Fruit fly (Drosophila melanogaster) whole organism, larva: Measurements from ENCODE around the gene Tsp5D.
A peak's percentile ranks its signal among the peaks of the same experiment; 100 is the strongest.

Source experiments
- noc ChIP-seq: fragments of 200-800 bp; sonication (Bioruptor generic); optimal IDR thresholded peaks from 3 replicates; lab custom pipeline; 2019; ENCODE audit warnings: missing biosample characterization, mild to moderate bottlenecking, missing genetic modification characterization, moderate library complexity

The Tsp5D gene

DNA sequence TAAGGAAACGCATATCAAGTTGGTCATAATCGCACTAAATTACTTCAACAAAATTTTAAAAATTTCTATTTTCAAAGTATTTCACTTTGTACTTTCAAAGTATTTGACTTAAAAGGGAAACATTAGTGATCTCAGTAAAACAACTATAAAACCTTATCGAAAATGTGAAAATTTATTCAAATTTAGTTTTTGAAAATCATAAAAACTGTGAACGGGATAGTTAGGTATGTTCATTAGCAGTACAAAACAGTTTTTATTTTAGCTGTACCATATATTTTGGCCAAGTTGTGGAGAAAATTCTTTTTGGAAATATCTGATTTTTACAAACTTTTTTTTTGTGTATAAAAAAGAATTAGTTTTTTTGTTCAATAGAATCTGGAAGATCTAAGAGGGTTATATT is 8.3 kb downstream of the Tsp5D start, which contains the start of gene CG43115:
Gene CG43115, minus strand, starts transcription at position 101 of the 400 bp plus-strand sequence.
- TF ChIP-seq noc (tag; lab: Kevin White, UChicago): no peak

DNA sequence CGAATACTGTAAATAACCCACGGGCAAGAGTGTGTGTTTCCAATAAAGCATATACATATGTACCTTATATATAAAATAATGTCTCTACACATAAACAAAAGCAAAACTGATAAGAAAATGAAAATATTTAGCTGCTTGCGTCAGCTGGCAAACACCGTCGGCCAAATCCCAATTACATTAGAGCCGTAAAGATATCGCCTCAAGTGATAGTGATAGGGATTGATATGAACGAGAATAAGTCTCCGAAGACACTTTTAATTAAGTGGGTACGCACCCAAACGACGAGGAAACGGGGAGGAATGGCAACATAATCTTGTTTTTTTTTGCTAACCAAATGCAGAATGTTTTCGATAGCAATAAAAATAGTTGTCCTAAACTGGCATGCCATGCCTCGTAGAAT is 10.1 kb downstream of the Tsp5D start:
- no peak for TF ChIP-seq noc (tag; lab: Kevin White, UChicago)

DNA sequence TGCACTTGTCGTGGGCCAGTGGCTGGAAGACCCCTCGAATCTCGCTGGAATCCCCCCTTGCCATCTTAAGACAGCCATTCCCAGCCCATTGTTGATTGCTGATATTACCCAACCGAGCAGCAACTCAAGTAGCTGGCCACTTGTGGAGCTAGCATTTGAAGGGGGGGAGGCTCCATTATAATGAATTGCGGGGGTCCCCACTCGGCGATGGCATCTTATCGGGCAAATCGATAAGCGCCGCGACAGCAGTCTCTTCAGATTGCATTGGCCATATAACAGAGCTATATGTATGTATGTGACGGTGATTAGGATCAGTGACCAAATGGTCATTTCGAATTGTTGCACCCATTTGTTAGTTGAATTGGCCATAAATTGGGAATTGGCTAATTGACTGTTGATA is 12.5 kb downstream of the Tsp5D start:
- no peak for TF ChIP-seq noc (tag; lab: Kevin White, UChicago)

DNA sequence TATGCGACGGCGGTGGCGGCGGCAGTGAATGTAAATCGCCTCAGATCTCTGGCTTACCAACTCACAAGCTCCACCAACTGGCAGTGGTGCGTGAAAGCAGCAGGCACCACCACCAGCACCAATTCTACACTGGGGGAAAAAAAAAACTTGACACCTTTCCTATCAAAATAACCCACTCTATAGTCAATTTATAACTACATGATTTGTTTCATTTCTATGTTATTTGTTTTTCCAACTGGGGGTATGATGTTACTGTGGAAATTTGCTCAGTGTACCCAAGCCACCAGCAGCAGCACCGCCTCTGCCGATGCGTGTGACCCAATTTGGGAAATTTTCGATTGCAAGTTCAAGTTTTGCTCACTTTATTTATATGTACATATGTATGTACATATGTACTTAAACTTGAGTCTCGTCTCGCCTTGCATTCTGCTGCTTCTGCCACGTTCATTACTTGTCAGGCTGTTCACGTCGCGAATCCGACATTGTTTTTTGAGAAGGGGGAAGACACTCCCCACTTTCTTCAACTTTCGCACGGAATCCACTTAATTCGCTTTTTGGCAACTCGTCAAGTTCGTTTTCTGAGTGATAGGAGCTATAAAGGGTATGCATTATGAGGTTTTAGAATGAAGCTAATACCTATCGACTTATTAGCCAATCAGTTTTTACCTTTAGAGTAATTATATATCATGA is 15.4 kb downstream of the Tsp5D start:
- no peak for TF ChIP-seq noc (tag; lab: Kevin White, UChicago)

DNA sequence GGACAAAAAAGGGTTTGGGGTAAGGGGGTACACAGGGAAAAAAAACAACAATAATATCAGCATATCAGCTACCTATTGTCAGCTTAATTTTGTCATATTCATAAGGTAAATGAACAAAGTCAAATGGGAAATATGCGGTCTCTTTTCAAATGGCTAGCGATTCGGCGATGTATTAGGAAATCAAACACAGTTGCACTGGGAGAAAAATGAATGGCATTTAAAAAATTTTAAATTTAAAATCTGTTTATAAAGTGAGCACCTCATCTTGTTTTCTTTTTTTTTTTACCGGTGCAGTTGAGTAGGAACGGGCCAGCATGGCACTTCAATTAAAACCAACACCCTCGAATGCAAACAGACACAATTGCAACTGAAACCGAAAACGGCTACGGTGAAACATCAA is 20.6 kb downstream of the Tsp5D start:
- TF ChIP-seq noc (tag; lab: Kevin White, UChicago): no peak

DNA sequence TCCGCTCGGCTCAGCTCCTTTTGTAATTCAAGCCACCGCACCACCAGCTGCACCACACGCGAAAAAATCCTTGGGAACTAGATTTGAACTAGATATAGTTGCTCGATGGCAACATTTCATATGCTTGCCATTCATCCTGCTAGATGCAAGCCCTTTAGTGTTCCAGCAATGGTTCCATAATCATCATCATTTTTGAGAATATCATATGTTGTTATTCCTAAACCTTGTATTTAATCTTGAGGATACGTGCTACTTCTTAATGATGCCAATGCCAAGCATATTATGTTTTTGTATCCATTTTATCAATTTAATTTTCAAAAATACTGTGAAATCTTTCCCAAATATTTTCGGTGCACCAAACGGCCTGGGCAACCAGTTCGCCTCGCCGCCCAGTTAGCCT is 21.8 kb downstream of the Tsp5D start:
- no peak for TF ChIP-seq noc (tag; lab: Kevin White, UChicago)

DNA sequence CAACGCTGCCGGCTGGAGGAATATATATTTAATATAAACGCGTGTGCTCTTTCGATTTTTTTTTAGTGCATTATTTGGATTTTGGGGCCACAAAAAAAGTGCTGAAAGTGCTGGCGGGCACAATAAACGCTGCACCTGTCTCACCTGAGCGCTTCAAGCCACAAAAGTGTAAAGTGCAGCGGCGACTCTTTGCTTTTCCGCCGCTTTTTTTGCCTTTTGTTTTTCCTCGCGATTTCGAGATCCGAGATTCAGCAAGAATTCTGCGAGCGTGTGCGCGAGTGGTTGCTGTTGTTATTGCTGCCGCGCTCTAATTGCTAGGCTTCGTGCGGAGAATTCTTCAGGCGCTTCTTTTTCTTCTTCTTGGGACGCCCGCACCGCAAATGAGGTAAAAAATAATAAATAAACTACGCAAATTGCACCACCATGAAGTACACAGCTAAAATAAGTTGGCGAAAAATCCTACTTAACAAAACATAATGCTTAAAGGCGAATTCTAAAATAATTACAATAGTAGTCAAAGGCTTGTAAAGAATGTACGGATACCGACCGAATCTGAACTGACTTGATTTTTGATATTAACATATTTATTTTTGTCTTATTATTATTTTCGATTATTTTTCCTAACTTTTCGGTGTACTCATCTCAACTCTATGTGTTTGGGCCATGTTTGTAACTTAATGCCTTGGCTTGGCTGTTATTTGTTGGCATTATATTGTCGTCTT is 23.6 kb downstream of the Tsp5D start:
- no peak for TF ChIP-seq noc (tag; lab: Kevin White, UChicago)

DNA sequence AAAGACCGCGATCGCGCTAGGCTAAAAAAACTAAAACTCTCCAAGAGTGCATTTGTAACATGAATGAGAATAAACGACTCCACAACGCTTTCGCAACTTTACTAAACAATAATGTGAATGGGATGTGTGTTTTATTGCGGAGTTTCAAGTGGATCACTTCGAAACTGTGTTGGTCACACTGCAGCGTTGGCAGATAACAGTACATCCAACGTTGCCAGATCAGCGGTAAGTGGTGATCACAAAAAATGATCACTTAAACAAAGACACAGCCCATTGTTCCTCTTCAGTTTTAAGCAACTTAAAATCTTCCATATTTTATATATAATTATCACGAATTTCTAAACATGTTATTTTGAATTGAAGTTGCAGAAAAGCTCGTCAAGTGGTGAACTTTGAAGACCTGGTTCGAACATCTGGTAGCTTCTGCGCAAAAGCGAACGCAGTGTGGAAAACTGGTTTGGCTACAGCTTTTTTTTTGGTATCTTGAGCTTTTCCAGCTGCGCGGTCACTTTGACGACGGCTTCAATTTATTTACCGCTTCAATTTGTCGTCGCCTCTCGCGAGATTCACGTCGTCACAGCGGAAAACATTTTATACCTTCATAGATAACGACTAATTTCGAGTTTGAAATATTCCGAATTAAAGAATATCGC is 24.2 kb downstream of the Tsp5D start, which contains the start of gene CG5921:
Gene CG5921, plus strand, starts transcription at position 547 of the 653 bp plus-strand sequence.
- TF ChIP-seq noc (tag; lab: Kevin White, UChicago): no peak

DNA sequence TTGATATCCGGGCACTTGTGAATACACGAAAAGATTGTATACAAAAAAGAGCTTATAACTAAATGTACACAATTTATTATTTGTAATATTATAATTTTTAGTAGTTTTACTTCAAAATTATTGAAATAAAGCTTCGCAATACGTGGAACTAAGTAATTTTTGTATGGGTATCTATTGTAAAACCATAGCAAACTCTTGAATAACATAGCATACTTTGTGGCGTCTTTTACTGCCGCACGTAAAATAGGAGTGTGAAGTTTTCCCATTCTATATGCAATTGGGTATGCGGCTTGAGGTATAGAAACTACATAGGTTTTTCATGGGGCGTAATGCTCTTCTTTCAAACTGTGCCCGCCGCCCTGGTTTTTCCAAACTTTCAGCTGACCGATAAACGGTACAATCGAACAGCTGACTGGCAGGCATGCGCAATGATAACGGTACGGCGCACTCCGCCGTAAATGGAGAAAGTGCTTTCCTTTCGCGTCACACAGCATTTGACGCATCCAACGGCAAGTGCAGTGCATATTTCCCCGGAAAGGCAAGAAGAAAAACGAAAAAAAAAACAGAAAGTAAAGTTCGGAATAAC is 35.1 kb downstream of the Tsp5D start, which contains the start of gene CG5937:
Gene CG5937, plus strand, starts transcription at position 575 of the 586 bp plus-strand sequence.
- TF ChIP-seq noc (tag; lab: Kevin White, UChicago): no peak

DNA sequence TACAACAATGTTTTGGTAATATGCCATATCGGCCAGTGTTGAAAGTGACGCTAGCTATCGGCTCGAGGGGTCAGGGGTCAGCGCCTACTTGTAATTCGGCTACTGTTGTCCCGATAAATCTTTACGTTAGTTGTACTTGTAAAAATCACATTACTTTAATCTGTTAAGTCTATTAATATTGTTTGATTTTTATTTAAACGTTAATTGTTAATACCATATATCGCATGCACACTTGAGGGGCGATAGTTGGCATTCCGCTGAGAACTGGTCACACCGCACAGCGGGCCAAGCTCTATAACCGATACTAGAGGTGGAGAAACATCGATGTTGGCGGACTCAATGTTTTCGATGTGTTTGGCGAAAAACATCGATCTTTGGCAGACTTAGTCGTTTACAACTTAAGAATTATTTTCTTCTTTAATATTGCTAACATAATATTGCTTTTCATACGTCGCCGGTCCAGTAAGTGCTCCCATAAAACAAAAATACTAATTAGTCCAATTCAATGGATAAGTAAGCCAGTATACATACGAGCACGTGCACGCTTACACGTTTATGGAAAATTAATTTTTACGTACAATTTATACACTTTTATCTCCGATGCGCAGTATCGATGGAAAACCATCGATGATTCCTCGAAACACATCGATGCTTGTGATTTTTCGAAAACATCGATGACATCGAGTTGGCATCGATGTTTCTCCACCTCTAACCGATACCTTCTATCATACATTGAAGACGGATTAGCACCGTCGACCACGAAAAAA is 37.3 kb downstream of the Tsp5D start, which contains the start of the genes rux and MCTS1:
Gene rux, minus strand, starts transcription at position 621 of the 767 bp plus-strand sequence.
Gene MCTS1, plus strand, starts transcription at position 713 of the 767 bp plus-strand sequence.
- TF ChIP-seq noc (tag; lab: Kevin White, UChicago): peak; percentile 4

DNA sequence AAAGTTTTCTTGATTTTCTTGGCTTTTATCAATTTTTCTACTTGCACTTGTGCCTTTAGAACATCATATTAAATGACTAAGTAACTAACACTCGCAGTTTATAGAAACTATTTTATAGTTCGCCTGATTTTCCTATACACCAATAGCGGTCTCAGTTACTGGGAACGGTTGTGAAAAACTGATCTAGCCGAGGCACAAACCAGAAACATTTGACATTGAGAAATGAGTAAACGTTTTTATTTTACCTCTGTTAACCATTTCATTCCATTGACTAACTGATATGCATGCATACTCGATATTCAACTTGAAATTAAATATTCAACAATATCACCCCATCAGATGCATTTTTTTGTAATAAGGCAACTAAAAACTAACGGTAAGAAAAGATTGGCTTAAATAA is 39.3 kb downstream of the Tsp5D start:
- no peak for TF ChIP-seq noc (tag; lab: Kevin White, UChicago)

DNA sequence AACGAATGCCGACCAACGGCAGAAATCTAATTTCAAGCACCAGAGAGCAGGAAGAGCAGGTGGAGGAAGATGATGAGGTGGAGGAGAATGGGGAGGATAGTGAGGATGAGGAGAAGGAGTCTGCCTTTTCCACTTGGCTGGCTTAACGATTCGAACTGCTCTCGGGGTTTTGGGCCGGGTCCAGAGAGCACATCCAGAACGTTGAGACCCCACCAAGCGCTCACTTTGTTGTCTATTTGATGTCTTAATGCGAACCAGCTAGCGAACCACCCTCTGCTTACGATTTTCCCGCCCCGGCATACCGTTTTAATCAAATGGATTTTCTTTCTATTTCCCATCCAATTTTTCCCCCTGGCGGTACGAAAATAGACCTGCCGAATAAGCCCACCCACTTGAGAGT is 39.9 kb downstream of the Tsp5D start:
- TF ChIP-seq noc (tag; lab: Kevin White, UChicago): no peak

DNA sequence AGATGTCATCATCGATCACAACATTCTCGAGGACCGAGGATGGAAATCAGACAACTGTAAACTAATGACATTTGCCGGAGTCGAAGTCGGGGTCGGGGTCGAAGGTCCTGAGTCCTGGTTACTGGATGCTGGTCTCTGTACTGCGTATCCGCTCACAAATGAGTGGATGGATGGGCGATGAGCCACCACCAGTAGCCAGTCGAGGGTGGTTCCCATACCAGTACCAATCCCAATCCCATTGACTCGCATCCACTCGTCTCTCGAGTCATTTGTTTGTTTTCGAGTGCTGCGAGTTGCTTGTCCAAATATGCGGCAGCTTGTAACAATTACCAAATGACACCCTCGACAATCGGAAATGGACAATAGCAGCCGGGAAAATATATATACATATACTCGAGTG is 41.8 kb downstream of the Tsp5D start:
- no peak for TF ChIP-seq noc (tag; lab: Kevin White, UChicago)

DNA sequence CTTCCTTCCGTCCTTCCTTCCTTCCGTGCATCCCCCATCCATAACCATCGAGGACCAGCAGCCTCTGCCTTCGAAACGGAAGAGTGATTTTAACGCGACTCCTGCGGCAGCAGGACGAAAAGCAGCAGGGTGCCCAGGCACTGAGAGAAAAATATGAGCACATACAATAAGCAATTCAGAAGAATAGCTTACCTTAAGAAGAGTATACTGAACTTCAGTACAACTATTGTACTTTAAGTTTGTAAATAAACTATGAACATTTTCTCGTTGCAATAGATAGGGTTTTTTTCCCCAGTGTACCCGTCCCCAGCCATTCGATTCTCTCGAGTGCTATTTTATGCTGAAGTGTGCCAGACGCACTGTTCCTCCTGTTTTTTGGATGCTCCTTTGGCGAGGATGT is 43.0 kb downstream of the Tsp5D start:
- TF ChIP-seq noc (tag; lab: Kevin White, UChicago): no peak

DNA sequence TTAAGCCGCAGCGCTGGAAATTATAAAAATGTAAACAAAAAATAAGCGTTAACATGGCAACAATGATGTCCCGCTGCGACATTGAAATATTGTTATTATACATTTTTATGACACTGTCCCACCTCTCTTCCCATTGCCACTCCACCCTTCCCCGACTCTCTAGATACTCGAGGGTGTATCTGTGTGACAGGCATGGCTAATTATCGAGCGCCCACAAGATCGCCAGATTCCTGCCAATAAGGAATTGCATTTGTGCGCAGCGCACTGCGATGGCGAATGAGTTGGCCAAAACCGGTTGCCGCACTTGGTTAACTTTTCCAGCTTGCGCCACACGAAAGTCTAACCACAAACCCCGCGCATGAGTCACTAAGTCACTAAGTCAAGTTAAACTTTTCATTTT is 44.1 kb downstream of the Tsp5D start:
- TF ChIP-seq noc (tag; lab: Kevin White, UChicago): no peak
